Worm (Caenorhabditis elegans) whole organism, L4/young adult: ENCODE measurements around the gene ZK666.1.

Experiments
- W03F9.2 ChIP-seq: fragments of 150-350 bp; optimal IDR thresholded peaks from 2 replicates; lab custom pipeline; 2014; ENCODE audit warnings: missing biosample characterization, missing genetic modification characterization
- dao-5 ChIP-seq: sonication (generic microtip); optimal IDR thresholded peaks from 2 replicates; lab custom pipeline; 2016; ENCODE audit warnings: missing genotype, missing genetic modification characterization, moderate library complexity, missing compliant biosample characterization

DNA sequence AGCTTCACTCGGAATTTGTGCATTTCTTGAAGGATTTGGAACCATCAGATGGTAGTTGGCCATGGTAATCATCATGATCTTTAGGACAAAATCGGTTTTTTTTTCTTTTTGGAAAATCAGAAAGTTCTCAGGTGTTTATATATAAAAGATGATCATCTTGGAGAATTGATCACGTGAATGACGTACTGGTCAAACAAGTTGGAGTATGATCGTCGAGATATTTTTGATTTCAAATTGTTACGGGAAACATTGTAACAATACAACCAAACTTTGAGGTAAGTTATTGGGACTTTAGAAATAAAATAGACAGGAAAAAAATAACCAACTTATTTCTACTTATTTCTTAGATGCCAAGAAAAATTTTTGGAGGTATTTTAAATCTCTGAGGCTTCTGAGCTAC lies 47.9 kb upstream of the ZK666.1 start, which contains the start of gene F59B10.4:
- TF ChIP-seq dao-5 (tag; lab: Kevin White, UChicago) (no peak), W03F9.2 (tag; lab: Kevin White, UChicago) (no peak)
